Fruit fly (Drosophila melanogaster) whole organism, pupa: ENCODE data around the gene CG43137.

Source experiments
- CG12605 ChIP-seq: fragments of 200-800 bp; sonication (Bioruptor generic); IDR thresholded peaks from 2 replicates; pipeline ENCODE4 v1.3.6; 2022; ENCODE audit warnings: missing biosample characterization, missing genetic modification characterization
- CG15710 ChIP-seq: fragments of 200-800 bp; sonication (Bioruptor generic); optimal IDR thresholded peaks from 2 replicates; lab custom pipeline; 2018; ENCODE audit warnings: missing biosample characterization, mild to moderate bottlenecking, missing genetic modification characterization, moderate library complexity
- CG32121 ChIP-seq: fragments of 200-800 bp; sonication (Bioruptor generic); IDR thresholded peaks from 2 replicates; pipeline ENCODE4 v1.3.6; 2022; ENCODE audit warnings: missing biosample characterization, missing genetic modification characterization
- CG34367 ChIP-seq: fragments of 200-800 bp; sonication (Bioruptor generic); optimal IDR thresholded peaks from 2 replicates; lab custom pipeline; 2018; ENCODE audit warnings: missing biosample characterization, mild to moderate bottlenecking, missing genetic modification characterization
- Ets98B ChIP-seq: fragments of 200-800 bp; sonication (Bioruptor generic); IDR thresholded peaks from 2 replicates; pipeline ENCODE4 v1.3.6; 2022; ENCODE audit warnings: missing biosample characterization, missing genetic modification characterization
- rn ChIP-seq: fragments of 200-800 bp; sonication (Bioruptor generic); IDR thresholded peaks from 2 replicates; pipeline ENCODE4 v1.3.6; 2022; ENCODE audit warnings: missing biosample characterization, missing genetic modification characterization

DNA sequence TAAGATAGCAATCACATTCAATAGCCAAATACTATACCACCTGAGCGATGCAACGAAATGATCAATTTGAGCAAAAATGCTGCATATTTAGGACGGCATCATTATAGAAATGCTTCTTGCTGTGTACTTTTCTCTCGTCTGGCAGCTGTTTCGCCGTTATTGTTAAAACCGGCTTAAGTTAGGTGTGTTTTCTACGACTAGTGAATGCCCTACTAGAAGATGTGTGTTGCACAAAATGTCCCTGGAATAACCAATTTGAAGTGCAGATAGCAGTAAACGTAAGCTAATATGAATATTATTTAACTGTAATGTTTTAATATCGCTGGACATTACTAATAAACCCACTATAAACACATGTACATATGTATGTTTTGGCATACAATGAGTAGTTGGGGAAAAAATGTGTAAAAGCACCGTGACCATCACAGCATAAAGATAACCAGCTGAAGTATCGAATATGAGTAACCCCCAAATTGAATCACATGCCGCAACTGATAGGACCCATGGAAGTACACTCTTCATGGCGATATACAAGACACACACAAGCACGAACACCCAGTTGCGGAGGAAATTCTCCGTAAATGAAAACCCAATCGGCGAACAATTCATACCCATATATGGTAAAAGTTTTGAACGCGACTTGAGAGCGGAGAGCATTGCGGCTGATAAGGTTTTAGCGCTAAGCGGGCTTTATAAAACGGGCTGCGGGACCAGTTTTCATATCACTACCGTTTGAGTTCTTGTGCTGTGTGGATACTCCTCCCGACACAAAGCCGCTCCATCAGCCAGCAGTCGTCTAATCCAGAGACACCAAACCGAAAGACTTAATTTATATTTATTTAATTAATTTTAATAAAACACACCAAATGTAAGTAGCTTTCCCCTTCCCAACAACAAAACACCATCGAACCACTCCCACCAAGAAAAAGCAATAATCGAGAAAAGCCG lies 35.5 kb upstream of the CG43137 start, which contains the start of gene Act5C:
- TF ChIP-seq CG32121 (peak; percentile 95), rn (GFP tag; lab: Robert Waterston, UW) (peak; percentile 95), Ets98B (peak; percentile 97), CG15710 (tag; lab: Kevin White, UChicago) (peak; percentile 98), CG12605 (peak; percentile 95), CG34367 (peak; percentile 99)
